Worm (Caenorhabditis elegans) whole organism, midembryonic: ENCODE measurements around the gene R04B3.2.

Experiments used
- cog-1 ChIP-seq: sonication (generic microtip); optimal IDR thresholded peaks from 2 replicates; lab custom pipeline; 2016; ENCODE audit warnings: missing genetic modification characterization, missing compliant biosample characterization
- flt-1 ChIP-seq: fragments of 200-800 bp; sonication (Bioruptor generic); IDR thresholded peaks from 2 replicates; pipeline ENCODE4 v1.3.6; 2022; ENCODE audit warnings: missing genetic modification characterization, missing compliant biosample characterization
- klf-2 ChIP-seq: fragments of 200-800 bp; sonication (Bioruptor generic); conservative IDR thresholded peaks from 2 replicates; pipeline ENCODE4 v1.3.6; 2022; ENCODE audit warnings: missing genetic modification reagents, missing genetic modification characterization, missing compliant biosample characterization
- med-1 ChIP-seq: sonication (generic microtip); optimal IDR thresholded peaks from 2 replicates; lab custom pipeline; 2017; ENCODE audit warnings: missing genetic modification characterization, mild to moderate bottlenecking, missing compliant biosample characterization, antibody characterized with exemption, missing genetic modification reagents; ENCODE audit not compliant: insufficient read depth
- ref-1 ChIP-seq: fragments of 200-800 bp; sonication (Bioruptor generic); conservative IDR thresholded peaks from 2 replicates; pipeline ENCODE4 v1.3.6; 2022; ENCODE audit warnings: missing genetic modification reagents, missing genetic modification characterization, missing compliant biosample characterization
- tab-1 ChIP-seq: fragments of 200-800 bp; sonication (Bioruptor generic); IDR thresholded peaks from 2 replicates; pipeline ENCODE4 v1.3.6; 2022; ENCODE audit warnings: missing genetic modification characterization, missing compliant biosample characterization
- ztf-23 ChIP-seq: fragments of 200-800 bp; sonication (Bioruptor generic); IDR thresholded peaks from 2 replicates; pipeline ENCODE4 v1.3.6; 2022; ENCODE audit warnings: missing genetic modification reagents, missing genetic modification characterization, missing compliant biosample characterization
- ztf-29 ChIP-seq: fragments of 200-800 bp; sonication (Bioruptor generic); IDR thresholded peaks from 2 replicates; pipeline ENCODE4 v1.3.6; 2022; ENCODE audit warnings: missing genetic modification reagents, missing genetic modification characterization, missing compliant biosample characterization

DNA sequence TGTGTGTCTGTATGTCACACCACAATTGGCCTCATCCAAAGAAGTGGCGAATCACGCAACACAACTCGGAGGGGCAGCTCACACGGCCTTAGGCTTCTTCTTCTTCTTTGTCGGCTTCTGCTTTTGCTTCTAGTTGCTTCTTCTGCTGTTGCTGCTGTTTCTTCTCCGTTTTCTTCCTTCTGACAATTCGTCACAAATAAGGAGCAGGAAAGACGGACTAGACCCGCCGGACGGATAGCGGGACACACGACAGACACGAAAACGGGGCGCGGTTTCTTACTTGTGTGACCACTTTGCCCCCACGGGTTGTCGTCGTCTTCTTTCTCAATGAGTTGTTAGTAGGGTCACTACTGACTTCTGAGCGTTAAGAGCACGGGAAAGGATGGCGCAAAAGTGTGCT, 17.4 kb downstream of the R04B3.2 start:
- TF ChIP-seq tab-1 (GFP tag; lab: Robert Waterston, UW) (no peak), ztf-29 (no peak), flt-1 (GFP tag; lab: Robert Waterston, UW) (no peak), ref-1 (GFP tag; lab: Robert Waterston, UW) (no peak), ztf-23 (no peak), cog-1 (no peak), med-1 (GFP tag; lab: Kevin White, UChicago) (no peak), klf-2 (no peak)
